Worm (Caenorhabditis elegans) whole organism, mixed stage, embryonic: ENCODE data around the gene nhr-20.

Experiments
- blmp-1 ChIP-seq: fragments of 150-350 bp; optimal IDR thresholded peaks from 2 replicates; lab custom pipeline; 2014; ENCODE audit warnings: missing biosample characterization, missing genetic modification characterization
- lsy-2 ChIP-seq: fragments of 150-350 bp; optimal IDR thresholded peaks from 2 replicates; lab custom pipeline; 2014; ENCODE audit warnings: missing biosample characterization, missing genetic modification characterization
- nhr-237 ChIP-seq: fragments of 150-350 bp; optimal IDR thresholded peaks from 2 replicates; lab custom pipeline; 2014; ENCODE audit warnings: missing biosample characterization, missing genetic modification characterization
- nhr-76 ChIP-seq: sonication (generic microtip); optimal IDR thresholded peaks from 2 replicates; lab custom pipeline; 2017; ENCODE audit warnings: missing biosample characterization, missing genetic modification characterization
- pha-4 ChIP-seq: fragments of 150-350 bp; optimal IDR thresholded peaks from 2 replicates; lab custom pipeline; 2018; ENCODE audit warnings: missing biosample characterization, missing genetic modification reagents, missing genetic modification characterization
- sem-2 ChIP-seq: fragments of 200-800 bp; sonication (Bioruptor generic); optimal IDR thresholded peaks from 2 replicates; lab custom pipeline; 2018; ENCODE audit warnings: mild to moderate bottlenecking, missing genetic modification characterization, missing compliant biosample characterization

- no peak for TF ChIP-seq nhr-237 (tag; lab: Kevin White, UChicago)
- TF ChIP-seq blmp-1 (tag; lab: Kevin White, UChicago): no peak
- no peak for TF ChIP-seq nhr-76 (tag; lab: Kevin White, UChicago)
- no peak for TF ChIP-seq sem-2
- TF ChIP-seq lsy-2 (tag; lab: Kevin White, UChicago): no peak
- no peak for TF ChIP-seq pha-4
Measured at ce11 chrIII:4195306-4196008, 37.6 kb downstream of the nhr-20 start.
